Worm (Caenorhabditis elegans) whole organism, young adult: ENCODE results near the gene F40A3.7.

Experiments used
- B0019.2 ChIP-seq: fragments of 200-800 bp; sonication (Bioruptor generic); conservative IDR thresholded peaks from 2 replicates; pipeline ENCODE4 v1.3.6; 2022; ENCODE audit warnings: missing genetic modification reagents, missing genetic modification characterization, missing compliant biosample characterization
- C17E4.6 ChIP-seq: fragments of 200-800 bp; sonication (Bioruptor generic); IDR thresholded peaks from 2 replicates; pipeline ENCODE4 v1.3.6; 2022; ENCODE audit warnings: missing genetic modification reagents, missing genetic modification characterization, missing compliant biosample characterization
- F57A8.1 ChIP-seq: fragments of 200-800 bp; sonication (Bioruptor generic); optimal IDR thresholded peaks from 2 replicates; lab custom pipeline; 2018; ENCODE audit warnings: mild to moderate bottlenecking, missing genetic modification characterization, moderate library complexity, missing compliant biosample characterization
- K12H6.12 ChIP-seq: fragments of 200-800 bp; sonication (Bioruptor generic); optimal IDR thresholded peaks from 2 replicates; lab custom pipeline; 2018; ENCODE audit warnings: mild to moderate bottlenecking, missing genetic modification characterization, missing compliant biosample characterization
- T26A5.8 ChIP-seq: sonication (generic microtip); optimal IDR thresholded peaks from 2 replicates; lab custom pipeline; 2016; ENCODE audit warnings: missing genetic modification characterization, missing compliant biosample characterization
- Y79H2A.3 ChIP-seq: fragments of 200-800 bp; sonication (Bioruptor generic); conservative IDR thresholded peaks from 2 replicates; pipeline ENCODE4 v1.3.6; 2022; ENCODE audit warnings: missing genetic modification reagents, missing genetic modification characterization, missing compliant biosample characterization
- akir-1 ChIP-seq: fragments of 200-800 bp; sonication (Bioruptor generic); optimal IDR thresholded peaks from 2 replicates; lab custom pipeline; 2018; ENCODE audit warnings: mild to moderate bottlenecking, missing genetic modification characterization, moderate library complexity, missing compliant biosample characterization
- ama-1 ChIP-seq, 3 experiments: fragments of 150-350 bp in 1 of 3; sonication (generic microtip) in 2 of 3; optimal IDR thresholded peaks; 2 replicates each; lab custom pipeline; 2014 to 2018; ENCODE audit warnings: missing biosample characterization in 2 of 3, missing genetic modification characterization in 2 of 3, missing genetic modification reagents in 2 of 3
- aptf-2 ChIP-seq: fragments of 200-800 bp; sonication (Bioruptor generic); conservative IDR thresholded peaks from 2 replicates; pipeline ENCODE4 v1.3.6; 2022; ENCODE audit warnings: missing genetic modification reagents, missing genetic modification characterization, missing compliant biosample characterization
- attf-3 ChIP-seq: fragments of 200-800 bp; sonication (Bioruptor generic); conservative IDR thresholded peaks from 2 replicates; pipeline ENCODE4 v1.3.6; 2022; ENCODE audit warnings: missing genetic modification reagents, missing genetic modification characterization, missing compliant biosample characterization
- bed-2 ChIP-seq: fragments of 200-800 bp; sonication (Bioruptor generic); IDR thresholded peaks from 2 replicates; pipeline ENCODE4 v1.3.6; 2022; ENCODE audit warnings: missing genetic modification reagents, missing genetic modification characterization, missing compliant biosample characterization
- cebp-2 ChIP-seq: fragments of 200-800 bp; sonication (Bioruptor generic); IDR thresholded peaks from 2 replicates; pipeline ENCODE4 v1.3.6; 2022; ENCODE audit warnings: missing genetic modification characterization, missing compliant biosample characterization
- ceh-27 ChIP-seq: fragments of 200-800 bp; sonication (Bioruptor generic); optimal IDR thresholded peaks from 2 replicates; lab custom pipeline; 2018; ENCODE audit warnings: mild to moderate bottlenecking, missing genetic modification characterization, moderate library complexity, missing compliant biosample characterization
- ceh-40 ChIP-seq: fragments of 200-800 bp; sonication (Bioruptor generic); IDR thresholded peaks from 2 replicates; pipeline ENCODE4 v1.3.6; 2022; ENCODE audit warnings: missing genetic modification characterization, missing compliant biosample characterization
- ceh-58 ChIP-seq: fragments of 200-800 bp; sonication (Bioruptor generic); IDR thresholded peaks from 2 replicates; pipeline ENCODE4 v1.3.6; 2022; ENCODE audit warnings: missing genetic modification characterization, missing compliant biosample characterization
- ceh-91 ChIP-seq: fragments of 200-800 bp; sonication (Bioruptor generic); IDR thresholded peaks from 2 replicates; pipeline ENCODE4 v1.3.6; 2022; ENCODE audit warnings: missing genetic modification reagents, missing genetic modification characterization, missing compliant biosample characterization
- dox-1 ChIP-seq: fragments of 200-800 bp; sonication (Bioruptor generic); IDR thresholded peaks from 2 replicates; pipeline ENCODE4 v1.3.6; 2022; ENCODE audit warnings: missing genetic modification reagents, missing genetic modification characterization, missing compliant biosample characterization
- him-1 ChIP-seq: sonication (generic microtip); optimal IDR thresholded peaks from 2 replicates; lab custom pipeline; 2016; ENCODE audit warnings: missing genotype, missing genetic modification reagents, missing genetic modification characterization, missing compliant biosample characterization
- hmg-20 ChIP-seq: fragments of 200-800 bp; sonication (Bioruptor generic); IDR thresholded peaks from 2 replicates; pipeline ENCODE4 v1.3.6; 2022; ENCODE audit warnings: missing genetic modification reagents, missing genetic modification characterization, missing compliant biosample characterization
- hrde-1 ChIP-seq: sonication (generic microtip); optimal IDR thresholded peaks from 2 replicates; lab custom pipeline; 2016; ENCODE audit warnings: missing genetic modification characterization, mild to moderate bottlenecking, missing compliant biosample characterization, moderate library complexity, missing genotype, missing genetic modification reagents, borderline replicate concordance
- let-526 ChIP-seq: fragments of 200-800 bp; sonication (Bioruptor generic); IDR thresholded peaks from 2 replicates; pipeline ENCODE4 v1.3.6; 2022; ENCODE audit warnings: missing genetic modification reagents, missing genetic modification characterization, missing compliant biosample characterization
- let-607 ChIP-seq, 2 experiments: fragments of 200-800 bp in 1 of 2; sonication (Bioruptor generic) in 1 of 2; sonication (generic microtip) in 1 of 2; optimal IDR thresholded peaks; 2 replicates each; lab custom pipeline; 2016 to 2018; ENCODE audit warnings: mild to moderate bottlenecking in 2 of 2, missing compliant biosample characterization in 2 of 2, missing genetic modification characterization in 2 of 2, moderate library complexity in 2 of 2, missing genotype in 1 of 2
- lin-40 ChIP-seq: sonication (generic microtip); optimal IDR thresholded peaks from 2 replicates; lab custom pipeline; 2016; ENCODE audit warnings: missing genetic modification characterization, mild to moderate bottlenecking, missing compliant biosample characterization, missing genotype, missing genetic modification reagents
- lsy-27 ChIP-seq: sonication (generic microtip); optimal IDR thresholded peaks from 2 replicates; lab custom pipeline; 2017; ENCODE audit warnings: missing genetic modification characterization, mild to moderate bottlenecking, missing compliant biosample characterization, antibody characterized with exemption, missing genotype, borderline replicate concordance; ENCODE audit not compliant: insufficient read depth
- madf-6 ChIP-seq: fragments of 200-800 bp; sonication (Bioruptor generic); IDR thresholded peaks from 2 replicates; pipeline ENCODE4 v1.3.6; 2022; ENCODE audit warnings: missing genetic modification reagents, missing genetic modification characterization, missing compliant biosample characterization
- mcd-1 ChIP-seq: fragments of 200-800 bp; sonication (Bioruptor generic); IDR thresholded peaks from 2 replicates; pipeline ENCODE4 v1.3.6; 2022; ENCODE audit warnings: missing genetic modification reagents, missing genetic modification characterization, missing compliant biosample characterization
- nfya-1 ChIP-seq: sonication (generic microtip); optimal IDR thresholded peaks from 2 replicates; lab custom pipeline; 2017; ENCODE audit warnings: antibody characterized with exemption, missing compliant biosample characterization, missing genetic modification characterization, borderline replicate concordance; ENCODE audit not compliant: insufficient read depth
- nfya-2 ChIP-seq: fragments of 200-800 bp; sonication (Bioruptor generic); IDR thresholded peaks from 2 replicates; pipeline ENCODE4 v1.3.6; 2022; ENCODE audit warnings: missing genetic modification reagents, missing genetic modification characterization, missing compliant biosample characterization
- nfyb-1 ChIP-seq: fragments of 200-800 bp; sonication (Bioruptor generic); IDR thresholded peaks from 2 replicates; pipeline ENCODE4 v1.3.6; 2022; ENCODE audit warnings: missing genetic modification reagents, missing genetic modification characterization, missing compliant biosample characterization
- nhr-120 ChIP-seq: fragments of 200-800 bp; sonication (Bioruptor generic); IDR thresholded peaks from 2 replicates; pipeline ENCODE4 v1.3.6; 2022; ENCODE audit warnings: missing genetic modification characterization, missing compliant biosample characterization
- nhr-90 ChIP-seq: sonication (generic microtip); optimal IDR thresholded peaks from 2 replicates; lab custom pipeline; 2016; ENCODE audit warnings: missing genotype, mild to moderate bottlenecking, missing genetic modification characterization, missing compliant biosample characterization
- sdz-38 ChIP-seq: sonication (generic microtip); optimal IDR thresholded peaks from 2 replicates; lab custom pipeline; 2016; ENCODE audit warnings: missing genotype, missing genetic modification characterization, missing compliant biosample characterization
- snpc-1.3 ChIP-seq: sonication (generic microtip); optimal IDR thresholded peaks from 2 replicates; lab custom pipeline; 2017; ENCODE audit warnings: missing genetic modification characterization, mild to moderate bottlenecking, missing compliant biosample characterization, antibody characterized with exemption, moderate library complexity, missing genotype, missing genetic modification reagents; ENCODE audit not compliant: insufficient read depth
- sptf-2 ChIP-seq: fragments of 200-800 bp; sonication (Bioruptor generic); optimal IDR thresholded peaks from 2 replicates; lab custom pipeline; 2018; ENCODE audit warnings: mild to moderate bottlenecking, missing genetic modification characterization, missing compliant biosample characterization
- tbp1 ChIP-seq: fragments of 200-800 bp; sonication (Bioruptor generic); optimal IDR thresholded peaks from 2 replicates; lab custom pipeline; 2018; ENCODE audit warnings: mild to moderate bottlenecking, missing genetic modification characterization, missing compliant biosample characterization
- unc-130 ChIP-seq: sonication (generic microtip); optimal IDR thresholded peaks from 2 replicates; lab custom pipeline; 2016; ENCODE audit warnings: missing genetic modification reagents, missing genetic modification characterization, missing compliant biosample characterization
- zfh-2 ChIP-seq: fragments of 200-800 bp; sonication (Bioruptor generic); conservative IDR thresholded peaks from 2 replicates; pipeline ENCODE4 v1.3.6; 2022; ENCODE audit warnings: missing genetic modification reagents, missing genetic modification characterization, missing compliant biosample characterization
- zim-3 ChIP-seq: sonication (generic microtip); optimal IDR thresholded peaks from 2 replicates; lab custom pipeline; 2017; ENCODE audit warnings: mild to moderate bottlenecking, missing genetic modification characterization, moderate library complexity, missing compliant biosample characterization
- ztf-18 ChIP-seq: sonication (generic microtip); optimal IDR thresholded peaks from 2 replicates; lab custom pipeline; 2016; ENCODE audit warnings: missing genotype, mild to moderate bottlenecking, missing genetic modification characterization, missing compliant biosample characterization
- ztf-22 ChIP-seq: fragments of 200-800 bp; sonication (Bioruptor generic); optimal IDR thresholded peaks from 2 replicates; lab custom pipeline; 2018; ENCODE audit warnings: mild to moderate bottlenecking, missing genetic modification characterization, moderate library complexity, missing compliant biosample characterization
- ztf-26 ChIP-seq: sonication (generic microtip); optimal IDR thresholded peaks from 2 replicates; lab custom pipeline; 2017; ENCODE audit warnings: missing genetic modification characterization, missing compliant biosample characterization

Gene F40A3.7

DNA sequence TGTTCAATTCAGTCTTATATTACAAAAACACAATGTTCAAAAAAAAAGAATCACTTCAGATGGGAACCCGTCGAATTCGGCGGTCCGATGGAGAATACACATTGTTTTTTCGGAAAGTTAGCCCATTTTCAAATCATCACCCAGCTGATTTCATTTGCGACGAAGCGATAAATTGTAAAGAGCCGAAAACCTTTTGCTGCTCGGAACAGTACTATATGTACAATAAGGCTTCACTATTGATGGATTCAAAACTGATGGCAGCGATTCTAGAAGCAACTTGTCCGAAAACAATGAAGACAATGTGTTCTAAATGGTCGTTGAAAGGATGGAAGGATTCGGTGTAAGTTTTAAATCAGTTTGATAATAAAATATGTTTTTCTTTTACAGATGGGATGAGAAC is 41.7 kb downstream of the F40A3.7 start, which contains the start of gene C37C3.1 (continued):
- TF ChIP-seq sptf-2 (no peak), ztf-26 (tag; lab: Kevin White, UChicago) (no peak), nhr-120 (GFP tag; lab: Robert Waterston, UW) (0 out of 2 replicates have a peak, but pooled peaks have one; percentile 40), nfya-2 (GFP tag; lab: Robert Waterston, UW) (no peak)

DNA sequence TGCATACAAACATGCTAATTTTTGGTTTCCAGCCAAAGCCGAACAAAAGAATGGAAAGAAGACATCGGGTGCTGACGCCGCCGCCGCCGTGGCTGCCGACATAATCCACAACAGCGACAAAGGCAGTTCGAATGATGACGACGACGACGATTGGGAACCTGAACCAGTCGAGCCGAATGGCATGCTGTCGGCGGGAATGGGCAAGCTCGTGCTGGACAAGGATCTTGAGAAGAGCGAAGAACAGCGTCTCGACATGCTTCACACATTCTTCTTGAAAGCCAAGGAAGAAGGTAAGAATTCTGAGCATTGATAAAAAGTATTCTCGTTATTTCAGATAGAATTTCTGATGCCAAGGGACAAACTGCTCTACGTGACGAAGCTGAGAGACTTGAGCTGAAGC is 43.0 kb downstream of the F40A3.7 start:
- TF ChIP-seq zfh-2 (GFP tag; lab: Robert Waterston, UW) (peak; percentile 62), ceh-27 (no peak)

DNA sequence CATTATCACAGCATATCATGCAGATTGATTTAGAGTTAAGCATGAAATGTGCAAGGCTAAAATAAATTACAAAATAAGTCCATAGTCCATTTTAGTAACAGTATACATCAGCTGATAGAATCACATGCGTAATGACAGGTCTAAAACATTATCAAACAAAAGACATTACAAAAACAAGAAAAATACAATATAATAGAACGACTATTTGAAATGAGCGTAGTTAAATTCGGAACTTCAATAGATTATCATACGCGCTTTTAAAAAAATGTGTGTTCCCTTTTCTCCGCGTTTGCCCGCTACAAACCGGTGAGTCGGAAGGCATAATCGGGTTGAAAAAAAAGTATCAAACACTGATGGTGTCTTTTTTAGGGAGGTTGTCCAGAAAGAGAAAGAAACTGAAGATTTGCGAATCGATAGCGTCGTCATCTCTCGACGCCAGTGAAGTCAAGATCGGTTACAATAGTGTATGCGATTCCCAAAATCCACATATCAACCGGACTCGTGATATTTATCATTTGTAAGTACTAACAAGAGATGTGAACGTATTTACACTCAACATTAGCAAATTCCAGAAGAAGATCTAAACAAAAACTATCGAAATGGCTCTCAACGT is 44.2 kb downstream of the F40A3.7 start, which contains the start of gene C37C3.2:
TSS of gene C37C3.2 (plus strand) at position 563 of the 613 bp plus-strand sequence.
- no peak for TF ChIP-seq K12H6.12 (tag; lab: Kevin White, UChicago)
- no peak for TF ChIP-seq ceh-91 (GFP tag; lab: Robert Waterston, UW)
- no peak for TF ChIP-seq ceh-58
- no peak for TF ChIP-seq dox-1 (GFP tag; lab: Robert Waterston, UW)
- no peak for TF ChIP-seq madf-6 (GFP tag; lab: Robert Waterston, UW)
- TF ChIP-seq ztf-26 (tag; lab: Kevin White, UChicago): no peak
- TF ChIP-seq ceh-27: no peak
- no peak for TF ChIP-seq cebp-2
- TF ChIP-seq nfya-1 (tag; lab: Kevin White, UChicago): no peak
- TF ChIP-seq hrde-1 (tag; lab: Kevin White, UChicago): no peak
- no peak for TF ChIP-seq bed-2

DNA sequence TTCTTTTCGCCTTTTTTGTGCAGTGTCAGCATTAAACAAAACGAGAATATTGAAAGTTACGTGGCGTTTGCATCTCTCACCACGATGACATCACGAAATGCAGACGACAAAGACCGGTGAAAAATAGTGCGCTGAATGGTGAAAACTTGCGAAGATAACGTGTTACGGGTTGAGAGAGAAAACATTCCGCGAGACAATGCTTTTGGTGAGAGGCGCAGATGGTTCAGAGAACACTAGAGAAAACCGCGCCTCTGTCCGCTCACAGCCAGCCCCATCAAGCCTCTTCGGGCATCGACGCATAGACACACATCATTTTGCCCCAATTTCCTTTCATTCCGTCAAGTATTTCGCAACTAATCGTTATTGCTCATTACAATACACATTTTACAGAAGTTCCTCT is 45.1 kb downstream of the F40A3.7 start, which contains the start of the genes C37C3.9 and C37C3.18:
TSS of gene C37C3.9 (minus strand) at position 98 of the 400 bp plus-strand sequence.
TSS of gene C37C3.18 (plus strand) at position 391 of the 400 bp plus-strand sequence.
- peak; percentile 50 for TF ChIP-seq akir-1
- TF ChIP-seq ceh-40: no peak
- TF ChIP-seq sptf-2: no peak
- TF ChIP-seq lin-40 (tag; lab: Kevin White, UChicago): peak; percentile 48
- TF ChIP-seq hmg-20 (GFP tag; lab: Robert Waterston, UW): no peak
- no peak for TF ChIP-seq lsy-27 (tag; lab: Kevin White, UChicago)
- TF ChIP-seq let-526 (GFP tag; lab: Robert Waterston, UW): peak; percentile 50; the same call in 1 of the 2 replicates
- TF ChIP-seq let-607 (tag; optimal IDR thresholded peaks at IDR 0.05; lab: Kevin White, UChicago): peak; percentile 73 to 90
- TF ChIP-seq tbp1: peak; percentile 26
- no peak for TF ChIP-seq ztf-18 (tag; lab: Kevin White, UChicago)
- peak; percentile 75 for TF ChIP-seq ceh-27
- TF ChIP-seq C17E4.6 (GFP tag; lab: Robert Waterston, UW): no peak
- TF ChIP-seq him-1 (tag; lab: Kevin White, UChicago): no peak
- no peak for TF ChIP-seq T26A5.8 (tag; lab: Kevin White, UChicago)
- TF ChIP-seq aptf-2 (GFP tag; lab: Robert Waterston, UW): no peak
- TF ChIP-seq B0019.2 (GFP tag; lab: Robert Waterston, UW): no peak
- no peak for TF ChIP-seq Y79H2A.3 (GFP tag; lab: Robert Waterston, UW)
- TF ChIP-seq attf-3 (GFP tag; lab: Robert Waterston, UW): no peak
- TF ChIP-seq F57A8.1 (GFP tag; lab: Kevin White, UChicago): no peak
- TF ChIP-seq snpc-1.3 (tag; lab: Kevin White, UChicago): no peak
- TF ChIP-seq cebp-2: no peak
- TF ChIP-seq zfh-2 (GFP tag; lab: Robert Waterston, UW): peak; percentile 93
- no peak for TF ChIP-seq sdz-38 (tag; lab: Kevin White, UChicago)
- peak; percentile 44; the same call in 1 of the 2 replicates for TF ChIP-seq mcd-1 (GFP tag; lab: Robert Waterston, UW)
- peak; percentile 16 for TF ChIP-seq ztf-22 (GFP tag; lab: Kevin White, UChicago)
- no peak for TF ChIP-seq nhr-90 (tag; lab: Kevin White, UChicago)
- TF ChIP-seq ama-1 (optimal IDR thresholded peaks at IDR 0.05; lab: Kevin White, UChicago): no peak
- TF ChIP-seq ama-1 (GFP tag; optimal IDR thresholded peaks at IDR 0.05; lab: Kevin White, UChicago): no peak
- peak; percentile 62 for TF ChIP-seq K12H6.12 (tag; lab: Kevin White, UChicago)
- TF ChIP-seq nfyb-1 (GFP tag; lab: Robert Waterston, UW): peak; percentile 86
- TF ChIP-seq unc-130 (GFP tag; lab: Kevin White, UChicago): no peak
- TF ChIP-seq zim-3 (tag; lab: Kevin White, UChicago): no peak
